Worm (Caenorhabditis elegans) whole organism, young adult: Measurements from ENCODE around the gene mpst-4.

ENCODE experiments used
- F23B12.7 ChIP-seq: sonication (generic microtip); optimal IDR thresholded peaks from 2 replicates; lab custom pipeline; 2017; ENCODE audit warnings: missing genetic modification characterization, mild to moderate bottlenecking, missing compliant biosample characterization, antibody characterized with exemption, moderate library complexity; ENCODE audit not compliant: insufficient read depth
- F37B4.10 ChIP-seq: fragments of 200-800 bp; sonication (Bioruptor generic); IDR thresholded peaks from 2 replicates; pipeline ENCODE4 v1.3.6; 2022; ENCODE audit warnings: missing genetic modification characterization, missing compliant biosample characterization
- T07F8.4 ChIP-seq: sonication (generic microtip); optimal IDR thresholded peaks from 2 replicates; lab custom pipeline; 2016; ENCODE audit warnings: mild to moderate bottlenecking, missing genetic modification characterization, moderate library complexity, missing compliant biosample characterization
- ama-1 ChIP-seq, 3 experiments: fragments of 150-350 bp in 1 of 3; sonication (generic microtip) in 2 of 3; optimal IDR thresholded peaks; 2 replicates each; lab custom pipeline; 2014 to 2018; ENCODE audit warnings: missing biosample characterization in 2 of 3, missing genetic modification characterization in 2 of 3, missing genetic modification reagents in 2 of 3
- bed-2 ChIP-seq: fragments of 200-800 bp; sonication (Bioruptor generic); IDR thresholded peaks from 2 replicates; pipeline ENCODE4 v1.3.6; 2022; ENCODE audit warnings: missing genetic modification reagents, missing genetic modification characterization, missing compliant biosample characterization
- ceh-27 ChIP-seq: fragments of 200-800 bp; sonication (Bioruptor generic); optimal IDR thresholded peaks from 2 replicates; lab custom pipeline; 2018; ENCODE audit warnings: mild to moderate bottlenecking, missing genetic modification characterization, moderate library complexity, missing compliant biosample characterization
- ceh-91 ChIP-seq: fragments of 200-800 bp; sonication (Bioruptor generic); IDR thresholded peaks from 2 replicates; pipeline ENCODE4 v1.3.6; 2022; ENCODE audit warnings: missing genetic modification reagents, missing genetic modification characterization, missing compliant biosample characterization
- efl-1 ChIP-seq: fragments of 150-350 bp; optimal IDR thresholded peaks from 2 replicates; lab custom pipeline; 2014; ENCODE audit warnings: missing biosample characterization, missing genetic modification reagents, missing genetic modification characterization
- him-1 ChIP-seq: sonication (generic microtip); optimal IDR thresholded peaks from 2 replicates; lab custom pipeline; 2016; ENCODE audit warnings: missing genotype, missing genetic modification reagents, missing genetic modification characterization, missing compliant biosample characterization
- sea-2 ChIP-seq: fragments of 200-800 bp; sonication (Bioruptor generic); IDR thresholded peaks from 2 replicates; pipeline ENCODE4 v1.3.6; 2022; ENCODE audit warnings: missing genetic modification characterization, missing compliant biosample characterization
- unc-62 ChIP-seq: fragments of 150-350 bp; optimal IDR thresholded peaks from 2 replicates; lab custom pipeline; 2014; ENCODE audit warnings: missing biosample characterization, missing genetic modification reagents, missing genetic modification characterization
- ztf-22 ChIP-seq: fragments of 200-800 bp; sonication (Bioruptor generic); optimal IDR thresholded peaks from 2 replicates; lab custom pipeline; 2018; ENCODE audit warnings: mild to moderate bottlenecking, missing genetic modification characterization, moderate library complexity, missing compliant biosample characterization
- ztf-26 ChIP-seq: sonication (generic microtip); optimal IDR thresholded peaks from 2 replicates; lab custom pipeline; 2017; ENCODE audit warnings: missing genetic modification characterization, missing compliant biosample characterization
- ztf-6 ChIP-seq: fragments of 200-800 bp; sonication (Bioruptor generic); IDR thresholded peaks from 2 replicates; pipeline ENCODE4 v1.3.6; 2022; ENCODE audit warnings: missing genetic modification reagents, missing genetic modification characterization, missing compliant biosample characterization

- TF ChIP-seq him-1 (tag; lab: Kevin White, UChicago) (no peak), efl-1 (GFP tag; lab: Kevin White, UChicago) (no peak), T07F8.4 (tag; lab: Kevin White, UChicago) (no peak), ama-1 (optimal IDR thresholded peaks at IDR 0.05; lab: Kevin White, UChicago) (no peak), ama-1 (GFP tag; optimal IDR thresholded peaks at IDR 0.05; lab: Kevin White, UChicago) (no peak), ztf-6 (no peak), ceh-27 (GFP tag; lab: Kevin White, UChicago) (no peak), sea-2 (no peak), unc-62 (GFP tag; lab: Kevin White, UChicago) (no peak), ztf-26 (tag; lab: Kevin White, UChicago) (no peak), F37B4.10 (GFP tag; lab: Robert Waterston, UW) (no peak), ceh-91 (GFP tag; lab: Robert Waterston, UW) (no peak), F23B12.7 (tag; lab: Kevin White, UChicago) (no peak), ztf-22 (GFP tag; lab: Kevin White, UChicago) (no peak), bed-2 (GFP tag; lab: Robert Waterston, UW) (no peak)
Observed at ce11 chrII:4857086-4857485, 6.2 kb downstream of the mpst-4 start.
